Worm (Caenorhabditis elegans): ENCODE results near the gene C54C6.7.

ce11 chrIII:3581636-3582035 is 35.4 kb upstream of the C54C6.7 start, which contains the start of gene C48D5.3:
- TF ChIP-seq aly-2 (tag; optimal IDR thresholded peaks at IDR 0.05): no peak
- TF ChIP-seq unc-62 (GFP tag; optimal IDR thresholded peaks at IDR 0.05): no peak
- no peak for TF ChIP-seq lin-39 (tag; optimal IDR thresholded peaks at IDR 0.05)
- TF ChIP-seq zag-1 (tag; optimal IDR thresholded peaks at IDR 0.05): no peak

Measured in whole organism, L3 larva.